Worm (Caenorhabditis elegans) whole organism, L4 larva: ENCODE results near the gene ZK512.8.

Experiments
- R02D3.7 ChIP-seq: fragments of 150-350 bp; sonication (generic microtip); optimal IDR thresholded peaks from 3 replicates; lab custom pipeline; 2014; ENCODE audit warnings: missing biosample characterization, missing genetic modification characterization
- T20F7.1 ChIP-seq: fragments of 200-800 bp; sonication (Bioruptor generic); optimal IDR thresholded peaks from 2 replicates; lab custom pipeline; 2018; ENCODE audit warnings: mild to moderate bottlenecking, missing genetic modification characterization, missing compliant biosample characterization
- nhr-76 ChIP-seq: fragments of 150-350 bp; optimal IDR thresholded peaks from 2 replicates; lab custom pipeline; 2014; ENCODE audit warnings: missing biosample characterization, missing genetic modification characterization
- pqm-1 ChIP-seq: sonication (generic microtip); optimal IDR thresholded peaks from 2 replicates; lab custom pipeline; 2017; ENCODE audit warnings: missing biosample characterization, missing genetic modification characterization
- skn-1 ChIP-seq: fragments of 150-350 bp; optimal IDR thresholded peaks from 2 replicates; lab custom pipeline; 2014; ENCODE audit warnings: missing biosample characterization, missing genetic modification characterization
- unc-39 ChIP-seq: sonication (generic microtip); optimal IDR thresholded peaks from 2 replicates; lab custom pipeline; 2017; ENCODE audit warnings: missing biosample characterization, missing genetic modification characterization
- zag-1 ChIP-seq: fragments of 150-350 bp; optimal IDR thresholded peaks from 2 replicates; lab custom pipeline; 2014; ENCODE audit warnings: missing biosample characterization, missing genetic modification characterization
- zip-11 ChIP-seq: fragments of 200-800 bp; sonication (Bioruptor generic); IDR thresholded peaks from 2 replicates; pipeline ENCODE4 v1.3.6; 2022; ENCODE audit warnings: missing genetic modification characterization, missing compliant biosample characterization

DNA sequence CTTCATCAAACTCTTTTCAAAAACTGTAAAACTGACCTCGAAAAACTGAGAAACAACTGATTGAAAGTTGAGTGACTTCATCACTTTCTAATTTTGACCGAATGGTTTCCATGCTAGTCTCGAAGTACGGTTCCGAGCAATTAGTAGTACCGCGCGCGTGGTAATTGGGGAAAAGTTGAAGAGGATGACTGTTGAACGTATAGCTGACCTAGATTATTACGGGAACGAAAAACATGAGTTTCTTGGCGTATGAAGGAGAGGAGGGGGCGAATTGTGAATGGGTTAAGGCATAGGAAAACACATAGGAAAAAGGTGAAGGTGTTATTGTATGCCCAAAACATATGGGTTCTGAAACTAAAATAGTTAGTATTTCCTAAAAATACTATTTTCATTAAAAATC is 15.7 kb downstream of the ZK512.8 start, which contains the start of gene ptr-9:
- no peak for TF ChIP-seq skn-1 (tag; lab: Kevin White, UChicago)
- no peak for TF ChIP-seq unc-39 (tag; lab: Kevin White, UChicago)
- no peak for TF ChIP-seq R02D3.7 (tag; lab: Kevin White, UChicago)
- TF ChIP-seq nhr-76 (tag; lab: Kevin White, UChicago): no peak
- TF ChIP-seq pqm-1: no peak
- TF ChIP-seq zip-11: no peak
- TF ChIP-seq zag-1 (tag; lab: Kevin White, UChicago): no peak
- no peak for TF ChIP-seq T20F7.1 (GFP tag; lab: Kevin White, UChicago)
